Worm (Caenorhabditis elegans): ENCODE data around the gene F14B8.4.

ce11 chrX:6902958-6903357 is 3.2 kb upstream of the F14B8.4 start:
- TF ChIP-seq unc-39 (tag; optimal IDR thresholded peaks at IDR 0.05) (no peak), eor-1 (tag; optimal IDR thresholded peaks at IDR 0.05) (no peak), nfya-1 (tag; optimal IDR thresholded peaks at IDR 0.05; ENCODE audit: insufficient read depth) (peak; percentile 17), nhr-11 (tag; optimal IDR thresholded peaks at IDR 0.05) (no peak), ceh-28 (tag; optimal IDR thresholded peaks at IDR 0.05) (no peak), nhr-12 (tag; optimal IDR thresholded peaks at IDR 0.05) (no peak), lin-15B (tag; optimal IDR thresholded peaks at IDR 0.05) (no peak), fos-1 (tag; optimal IDR thresholded peaks at IDR 0.05) (no peak), nhr-237 (tag; optimal IDR thresholded peaks at IDR 0.05) (no peak)
